Fruit fly (Drosophila melanogaster) whole organism, embryonic: ENCODE measurements around the gene CG3513.

Experiments used
- Abd-B ChIP-seq: fragments of 200-800 bp; sonication (Bioruptor generic); optimal IDR thresholded peaks from 2 replicates; lab custom pipeline; 2018; ENCODE audit warnings: missing biosample characterization, mild to moderate bottlenecking, missing genetic modification characterization, moderate library complexity
- CG10979 ChIP-seq: fragments of 200-800 bp; sonication (Bioruptor generic); optimal IDR thresholded peaks from 2 replicates; lab custom pipeline; 2018; ENCODE audit warnings: missing biosample characterization, mild to moderate bottlenecking, missing genetic modification characterization, moderate library complexity
- CG12942 ChIP-seq: fragments of 200-800 bp; sonication (Bioruptor generic); optimal IDR thresholded peaks from 3 replicates; lab custom pipeline; 2016; ENCODE audit warnings: missing biosample characterization, missing genetic modification characterization
- CG1647 ChIP-seq: fragments of 200-800 bp; sonication (Bioruptor generic); optimal IDR thresholded peaks from 3 replicates; lab custom pipeline; 2016; ENCODE audit warnings: missing biosample characterization, missing genetic modification characterization
- CG1792 ChIP-seq: fragments of 200-800 bp; sonication (Bioruptor generic); optimal IDR thresholded peaks from 2 replicates; lab custom pipeline; 2016; ENCODE audit warnings: missing biosample characterization, missing genetic modification characterization
- CG2678 ChIP-seq: fragments of 200-800 bp; sonication (Bioruptor generic); optimal IDR thresholded peaks from 3 replicates; lab custom pipeline; 2019; ENCODE audit warnings: missing biosample characterization, mild to moderate bottlenecking, missing genetic modification characterization, moderate library complexity
- CG2712 ChIP-seq: fragments of 200-800 bp; optimal IDR thresholded peaks from 3 replicates; lab custom pipeline; 2019; ENCODE audit warnings: missing biosample characterization, mild to moderate bottlenecking, missing genetic modification characterization, moderate library complexity
- CG32767 ChIP-seq: fragments of 200-800 bp; sonication (Bioruptor generic); IDR thresholded peaks from 2 replicates; pipeline ENCODE4 v1.3.6; 2022; ENCODE audit warnings: missing biosample characterization, missing genetic modification characterization
- CG32772 ChIP-seq: fragments of 200-800 bp; sonication (Bioruptor generic); IDR thresholded peaks from 2 replicates; pipeline ENCODE4 v1.3.6; 2022; ENCODE audit warnings: missing biosample characterization, missing genetic modification characterization
- CG3281 ChIP-seq: fragments of 200-800 bp; sonication (Bioruptor generic); optimal IDR thresholded peaks from 3 replicates; lab custom pipeline; 2017; ENCODE audit warnings: missing biosample characterization, mild to moderate bottlenecking, missing genetic modification characterization
- CG6272 ChIP-seq: fragments of 200-800 bp; sonication (Bioruptor generic); IDR thresholded peaks from 2 replicates; pipeline ENCODE4 v1.3.6; 2022; ENCODE audit warnings: missing biosample characterization, missing genetic modification characterization
- CG6654 ChIP-seq: fragments of 200-800 bp; sonication (Bioruptor generic); optimal IDR thresholded peaks from 2 replicates; lab custom pipeline; 2017; ENCODE audit warnings: missing biosample characterization, mild to moderate bottlenecking, missing genetic modification characterization
- CG6689 ChIP-seq: fragments of 200-800 bp; sonication (Bioruptor generic); IDR thresholded peaks from 2 replicates; pipeline ENCODE4 v1.3.6; 2022; ENCODE audit warnings: missing biosample characterization, missing genetic modification characterization
- CG7556 ChIP-seq: fragments of 200-800 bp; sonication (Bioruptor generic); optimal IDR thresholded peaks from 2 replicates; lab custom pipeline; 2017; ENCODE audit warnings: missing biosample characterization, mild to moderate bottlenecking, missing genetic modification characterization
- CG7839 ChIP-seq: fragments of 200-800 bp; sonication (Bioruptor generic); optimal IDR thresholded peaks from 3 replicates; lab custom pipeline; 2018; ENCODE audit warnings: missing biosample characterization, mild to moderate bottlenecking, missing genetic modification characterization, moderate library complexity
- CG8765 ChIP-seq: fragments of 200-800 bp; sonication (Bioruptor generic); IDR thresholded peaks from 2 replicates; pipeline ENCODE4 v1.3.6; 2022; ENCODE audit warnings: missing biosample characterization, missing genetic modification characterization
- CG8924 ChIP-seq: fragments of 200-800 bp; optimal IDR thresholded peaks from 3 replicates; lab custom pipeline; 2019; ENCODE audit warnings: missing biosample characterization, mild to moderate bottlenecking, missing genetic modification characterization, moderate library complexity
- CG9727 ChIP-seq: fragments of 200-800 bp; sonication (Bioruptor generic); optimal IDR thresholded peaks from 3 replicates; lab custom pipeline; 2017; ENCODE audit warnings: missing biosample characterization, mild to moderate bottlenecking, missing genetic modification characterization
- Doc3 ChIP-seq: fragments of 200-800 bp; sonication (Bioruptor generic); IDR thresholded peaks from 3 replicates; pipeline ENCODE4 v1.3.6; 2022; ENCODE audit warnings: missing biosample characterization, missing genetic modification characterization; ENCODE audit not compliant: partially characterized antibody
- Elba2 ChIP-seq: fragments of 200-800 bp; sonication (Bioruptor generic); optimal IDR thresholded peaks from 3 replicates; lab custom pipeline; 2016; ENCODE audit warnings: missing biosample characterization, missing genetic modification characterization
- Ets65A ChIP-seq: fragments of 200-800 bp; sonication (Bioruptor generic); peaks from one replicate; lab custom pipeline; 2016; ENCODE audit warnings: missing biosample characterization, missing genetic modification characterization
- Hmx ChIP-seq: fragments of 200-800 bp; sonication (Bioruptor generic); optimal IDR thresholded peaks from 2 replicates; lab custom pipeline; 2016; ENCODE audit warnings: missing biosample characterization, missing genetic modification characterization
- Hr3 ChIP-seq: fragments of 200-800 bp; sonication (Bioruptor generic); optimal IDR thresholded peaks from 3 replicates; lab custom pipeline; 2016; ENCODE audit warnings: missing biosample characterization, missing genetic modification characterization
- Hr51 ChIP-seq, 2 experiments: fragments of 200-800 bp; sonication (Bioruptor generic); optimal IDR thresholded peaks; 2 replicates in 1 of 2; 3 replicates in 1 of 2; lab custom pipeline; 2016 to 2018; ENCODE audit warnings: missing biosample characterization in 2 of 2, missing genetic modification characterization in 2 of 2, mild to moderate bottlenecking in 1 of 2, moderate library complexity in 1 of 2
- Meics ChIP-seq: fragments of 200-800 bp; sonication (Bioruptor generic); optimal IDR thresholded peaks from 2 replicates; lab custom pipeline; 2017; ENCODE audit warnings: missing biosample characterization, mild to moderate bottlenecking, missing genetic modification characterization
- Mrtf ChIP-seq: fragments of 200-800 bp; sonication (Bioruptor generic); IDR thresholded peaks from 3 replicates; pipeline ENCODE4 v1.3.6; 2022; ENCODE audit warnings: missing biosample characterization, missing genetic modification characterization
- NFAT ChIP-seq: fragments of 200-800 bp; sonication (Bioruptor generic); IDR thresholded peaks from 2 replicates; pipeline ENCODE4 v1.3.6; 2022; ENCODE audit warnings: missing biosample characterization, missing genetic modification characterization
- Neu2 ChIP-seq: fragments of 200-800 bp; sonication (Bioruptor generic); optimal IDR thresholded peaks from 3 replicates; lab custom pipeline; 2016; ENCODE audit warnings: missing biosample characterization, missing genetic modification characterization, borderline replicate concordance
- Opbp ChIP-seq: fragments of 200-800 bp; sonication (Bioruptor generic); IDR thresholded peaks from 3 replicates; pipeline ENCODE4 v1.3.6; 2022; ENCODE audit warnings: missing biosample characterization, missing genetic modification characterization; ENCODE audit not compliant: partially characterized antibody
- PHDP ChIP-seq: fragments of 200-800 bp; sonication (Bioruptor generic); optimal IDR thresholded peaks from 3 replicates; lab custom pipeline; 2018; ENCODE audit warnings: missing biosample characterization, mild to moderate bottlenecking, missing genetic modification characterization, moderate library complexity
- Poxn ChIP-seq: fragments of 200-800 bp; sonication (Bioruptor generic); IDR thresholded peaks from 2 replicates; pipeline ENCODE4 v1.3.6; 2022; ENCODE audit warnings: missing biosample characterization, missing genetic modification characterization
- Sox100B ChIP-seq: fragments of 200-800 bp; sonication (Bioruptor generic); optimal IDR thresholded peaks from 3 replicates; lab custom pipeline; 2018; ENCODE audit warnings: missing biosample characterization, mild to moderate bottlenecking, missing genetic modification characterization
- Usf ChIP-seq: fragments of 200-800 bp; sonication (Bioruptor generic); optimal IDR thresholded peaks from 2 replicates; lab custom pipeline; 2017; ENCODE audit warnings: missing genotype, missing biosample characterization, missing genetic modification characterization
- ac ChIP-seq: fragments of 200-800 bp; sonication (Bioruptor generic); optimal IDR thresholded peaks from 3 replicates; lab custom pipeline; 2017; ENCODE audit warnings: missing biosample characterization, mild to moderate bottlenecking, missing genetic modification characterization
- ash1 ChIP-seq: fragments of 200-800 bp; sonication (Bioruptor generic); optimal IDR thresholded peaks from 2 replicates; lab custom pipeline; 2018; ENCODE audit warnings: missing biosample characterization, mild to moderate bottlenecking, missing genetic modification characterization
- bowl ChIP-seq: fragments of 200-800 bp; sonication (Bioruptor generic); IDR thresholded peaks from 2 replicates; pipeline ENCODE4 v1.3.6; 2022; ENCODE audit warnings: missing biosample characterization, missing genetic modification characterization
- chinmo ChIP-seq: fragments of 200-800 bp; sonication (Bioruptor generic); IDR thresholded peaks from 4 replicates; pipeline ENCODE4 v1.3.6; 2022; ENCODE audit warnings: missing biosample characterization, missing genetic modification characterization; ENCODE audit not compliant: partially characterized antibody
- fd3F ChIP-seq: fragments of 200-800 bp; sonication (Bioruptor generic); optimal IDR thresholded peaks from 2 replicates; lab custom pipeline; 2018; ENCODE audit warnings: missing biosample characterization, mild to moderate bottlenecking, missing genetic modification characterization, moderate library complexity
- gem ChIP-seq: fragments of 200-800 bp; sonication (Bioruptor generic); optimal IDR thresholded peaks from 2 replicates; lab custom pipeline; 2019; ENCODE audit warnings: missing biosample characterization, mild to moderate bottlenecking, missing genetic modification characterization, moderate library complexity
- ind ChIP-seq: fragments of 200-800 bp; sonication (Bioruptor generic); optimal IDR thresholded peaks from 3 replicates; lab custom pipeline; 2016; ENCODE audit warnings: missing biosample characterization, missing genetic modification characterization
- lab ChIP-seq: fragments of 200-800 bp; sonication (Bioruptor generic); optimal IDR thresholded peaks from 3 replicates; lab custom pipeline; 2017; ENCODE audit warnings: missing biosample characterization, missing genetic modification characterization, mild to moderate bottlenecking, moderate library complexity, missing genetic modification reagents
- lbe ChIP-seq: fragments of 200-800 bp; sonication (Bioruptor generic); optimal IDR thresholded peaks from 2 replicates; lab custom pipeline; 2016; ENCODE audit warnings: missing biosample characterization, mild to moderate bottlenecking, missing genetic modification characterization
- mld ChIP-seq: fragments of 200-800 bp; sonication (Bioruptor generic); IDR thresholded peaks from 3 replicates; pipeline ENCODE4 v1.3.6; 2022; ENCODE audit warnings: missing biosample characterization, missing genetic modification characterization; ENCODE audit not compliant: partially characterized antibody
- repo ChIP-seq: fragments of 200-800 bp; sonication (Bioruptor generic); optimal IDR thresholded peaks from 2 replicates; lab custom pipeline; 2016; ENCODE audit warnings: missing biosample characterization, missing genetic modification characterization
- sim ChIP-seq: fragments of 200-800 bp; sonication (Bioruptor generic); IDR thresholded peaks from 2 replicates; pipeline ENCODE4 v1.3.6; 2022; ENCODE audit warnings: missing biosample characterization, missing genetic modification characterization
- tio ChIP-seq: fragments of 200-800 bp; sonication (Bioruptor generic); optimal IDR thresholded peaks from 2 replicates; lab custom pipeline; 2017; ENCODE audit warnings: missing biosample characterization, missing genetic modification characterization, inconsistent platforms
- twi ChIP-seq: fragments of 200-800 bp; optimal IDR thresholded peaks from 2 replicates; lab custom pipeline; 2019; ENCODE audit warnings: missing biosample characterization, mild to moderate bottlenecking, missing genetic modification characterization, moderate library complexity
- zf30C ChIP-seq: fragments of 200-800 bp; sonication (Bioruptor generic); optimal IDR thresholded peaks from 3 replicates; lab custom pipeline; 2018; ENCODE audit warnings: missing biosample characterization, mild to moderate bottlenecking, missing genetic modification characterization

The CG3513 gene

DNA sequence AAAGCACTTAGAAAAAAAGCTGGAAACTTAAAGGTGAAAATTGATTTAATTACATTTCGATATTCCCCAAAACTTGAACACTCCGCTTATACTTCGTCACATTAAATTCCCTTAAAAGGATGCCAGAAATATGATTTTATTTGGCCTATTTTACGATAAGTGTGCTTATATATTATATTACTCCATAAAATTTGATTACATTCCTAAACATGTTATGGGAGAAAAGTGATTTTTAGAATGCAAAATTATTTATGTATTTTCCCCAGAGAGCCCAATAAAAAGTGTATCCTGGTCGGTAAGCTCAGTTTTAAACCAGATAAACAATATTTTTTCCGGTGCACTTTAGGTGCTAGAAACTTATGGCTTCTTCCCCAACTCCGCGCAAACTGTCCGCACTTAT lies 44.7 kb upstream of the CG3513 start (continued):
- TF ChIP-seq Ets65A (GFP tag; lab: Kevin White, UChicago) = peak; percentile 15
- peak; percentile 42 for TF ChIP-seq CG7839
- TF ChIP-seq lab (GFP tag; lab: Kevin White, UChicago) = peak; percentile 11
- TF ChIP-seq CG10979 (tag; lab: Kevin White, UChicago) = no peak
- TF ChIP-seq tio = peak; percentile 17
- TF ChIP-seq gem (tag; lab: Kevin White, UChicago) = peak; percentile 21
- peak; percentile 0 for TF ChIP-seq CG9727 (GFP tag; lab: Kevin White, UChicago)
- TF ChIP-seq CG3281 (GFP tag; lab: Kevin White, UChicago) = peak; percentile 37

DNA sequence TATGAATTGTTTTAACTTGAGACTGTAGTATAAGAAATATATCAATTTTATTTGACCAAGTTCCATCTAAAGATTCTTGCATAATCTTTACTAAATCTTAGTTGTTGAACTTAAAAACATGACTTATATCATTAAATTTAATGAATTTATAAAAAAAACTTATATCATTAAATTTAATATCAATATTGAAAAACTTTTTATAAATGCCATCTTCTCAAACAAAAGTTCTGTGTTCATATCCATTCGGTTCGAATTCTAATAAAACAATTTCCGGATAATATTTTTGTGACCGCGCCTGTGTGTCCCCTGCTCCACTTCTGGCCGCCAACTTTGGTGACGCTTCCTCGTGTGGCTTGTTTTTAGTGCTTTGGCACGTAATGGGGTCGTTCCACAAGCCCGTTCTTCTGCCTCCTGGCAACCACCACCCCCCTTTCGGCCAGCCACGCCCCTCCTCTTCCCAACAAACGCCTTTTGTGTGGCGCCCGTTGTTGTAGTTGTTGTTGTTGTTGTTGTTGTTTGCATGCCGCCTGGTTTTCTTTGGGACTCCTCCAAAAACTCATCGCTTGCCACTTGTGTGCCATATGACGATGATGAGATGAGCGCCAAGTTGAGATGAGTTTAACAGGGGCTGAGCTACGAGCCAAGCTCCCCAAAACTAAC lies 44.2 kb upstream of the CG3513 start:
- TF ChIP-seq ash1 (no peak), CG8765 (no peak), lbe (no peak), mld (no peak), CG2678 (peak; percentile 60), CG6654 (GFP tag; lab: Kevin White, UChicago) (no peak), Sox100B (no peak), Abd-B (GFP tag; lab: Kevin White, UChicago) (no peak), Opbp (GFP tag; lab: Robert Waterston, UW) (no peak), Neu2 (GFP tag; lab: Kevin White, UChicago) (no peak), CG6272 (GFP tag; lab: Robert Waterston, UW) (no peak), sim (GFP tag; lab: Robert Waterston, UW) (no peak), Usf (GFP tag; lab: Kevin White, UChicago) (no peak), bowl (GFP tag; lab: Robert Waterston, UW) (no peak), Elba2 (GFP tag; lab: Kevin White, UChicago) (no peak), CG32772 (no peak), zf30C (GFP tag; lab: Kevin White, UChicago) (no peak), Hmx (GFP tag; lab: Kevin White, UChicago) (no peak), CG6689 (GFP tag; lab: Robert Waterston, UW) (0 out of 2 replicates have a peak, but pooled peaks have one; percentile 11), Meics (GFP tag; lab: Kevin White, UChicago) (peak; percentile 3), Doc3 (GFP tag; lab: Robert Waterston, UW) (no peak), Mrtf (GFP tag; lab: Robert Waterston, UW) (no peak), CG8924 (tag; lab: Kevin White, UChicago) (no peak), ac (GFP tag; lab: Kevin White, UChicago) (no peak), CG7556 (GFP tag; lab: Kevin White, UChicago) (peak; percentile 43), Hr51 (GFP tag; optimal IDR thresholded peaks at IDR 0.05; lab: Kevin White, UChicago) (peak in 1 of 2 experiments; percentile 39), CG1792 (GFP tag; lab: Kevin White, UChicago) (no peak), Hr3 (peak; percentile 3), fd3F (GFP tag; lab: Kevin White, UChicago) (no peak), CG7839 (peak; percentile 3), repo (no peak), Poxn (GFP tag; lab: Robert Waterston, UW) (no peak), chinmo (no peak), CG1647 (no peak), twi (no peak), CG32767 (GFP tag; lab: Robert Waterston, UW) (no peak), NFAT (GFP tag; lab: Robert Waterston, UW) (no peak), CG2712 (tag; lab: Kevin White, UChicago) (peak; percentile 1), ind (no peak), PHDP (tag; lab: Kevin White, UChicago) (peak; percentile 13), CG12942 (GFP tag; lab: Kevin White, UChicago) (no peak)
